Worm (Caenorhabditis elegans) whole organism, young adult: ENCODE data around the gene C40A11.3.

Source experiments
- F49E8.2 ChIP-seq: sonication (generic microtip); optimal IDR thresholded peaks from 3 replicates; lab custom pipeline; 2017; ENCODE audit warnings: missing genetic modification characterization, mild to moderate bottlenecking, missing compliant biosample characterization, antibody characterized with exemption, moderate library complexity; ENCODE audit not compliant: insufficient read depth
- Y95B8A.8 ChIP-seq: fragments of 200-800 bp; sonication (Bioruptor generic); IDR thresholded peaks from 2 replicates; pipeline ENCODE4 v1.3.6; 2022; ENCODE audit warnings: missing genetic modification reagents, missing genetic modification characterization, missing compliant biosample characterization
- him-1 ChIP-seq: sonication (generic microtip); optimal IDR thresholded peaks from 2 replicates; lab custom pipeline; 2016; ENCODE audit warnings: missing genotype, missing genetic modification reagents, missing genetic modification characterization, missing compliant biosample characterization
- hlh-12 ChIP-seq: sonication (generic microtip); optimal IDR thresholded peaks from 2 replicates; lab custom pipeline; 2016; ENCODE audit warnings: missing genetic modification characterization, missing compliant biosample characterization
- lin-26 ChIP-seq: fragments of 200-800 bp; sonication (Bioruptor generic); IDR thresholded peaks from 2 replicates; pipeline ENCODE4 v1.3.6; 2022; ENCODE audit warnings: missing genetic modification reagents, missing genetic modification characterization, missing compliant biosample characterization
- madf-8 ChIP-seq: fragments of 200-800 bp; sonication (Bioruptor generic); conservative IDR thresholded peaks from 2 replicates; pipeline ENCODE4 v1.3.6; 2022; ENCODE audit warnings: missing genetic modification reagents, missing genetic modification characterization, missing compliant biosample characterization
- nfya-1 ChIP-seq: sonication (generic microtip); optimal IDR thresholded peaks from 2 replicates; lab custom pipeline; 2017; ENCODE audit warnings: antibody characterized with exemption, missing compliant biosample characterization, missing genetic modification characterization, borderline replicate concordance; ENCODE audit not compliant: insufficient read depth
- snpc-4 ChIP-seq, 5 experiments: fragments of 150-350 bp in 1 of 5; sonication (generic microtip) in 4 of 5; optimal IDR thresholded peaks; 2 replicates each; lab custom pipeline; 2014 to 2018; ENCODE audit warnings: missing genetic modification characterization in 5 of 5, missing biosample characterization in 3 of 5, antibody characterized with exemption in 2 of 5, mild to moderate bottlenecking in 2 of 5, missing compliant biosample characterization in 2 of 5, missing genotype in 2 of 5, moderate library complexity in 2 of 5, missing genetic modification reagents in 1 of 5
- unc-62 ChIP-seq: fragments of 150-350 bp; optimal IDR thresholded peaks from 2 replicates; lab custom pipeline; 2014; ENCODE audit warnings: missing biosample characterization, missing genetic modification reagents, missing genetic modification characterization

DNA sequence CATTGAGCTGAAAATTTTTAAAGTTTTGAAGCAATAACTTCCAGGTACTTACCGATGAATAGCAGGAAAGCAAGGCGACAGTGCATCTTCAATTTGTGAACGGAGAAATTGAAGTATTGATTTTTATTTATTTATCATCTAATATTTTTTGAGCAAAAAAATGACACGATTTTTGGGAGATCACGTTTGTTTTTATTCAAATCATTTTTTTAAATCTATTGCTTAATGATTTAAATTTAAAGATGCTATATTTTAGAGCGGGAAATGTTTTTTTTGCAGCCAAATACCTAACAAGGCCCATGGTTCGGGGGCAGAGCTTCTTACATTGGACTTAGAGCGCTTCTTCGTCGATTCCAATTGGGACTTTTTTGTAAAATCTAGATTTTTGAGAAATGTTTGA lies 25.5 kb downstream of the C40A11.3 start, which contains the start of gene C33C12.4:
- TF ChIP-seq him-1 (tag; lab: Kevin White, UChicago) (no peak), hlh-12 (tag; lab: Kevin White, UChicago) (no peak), nfya-1 (no peak), lin-26 (GFP tag; lab: Robert Waterston, UW) (no peak), unc-62 (GFP tag; lab: Kevin White, UChicago) (no peak), snpc-4 (GFP tag; optimal IDR thresholded peaks at IDR 0.05; lab: Kevin White, UChicago) (no peak), snpc-4 (tag; optimal IDR thresholded peaks at IDR 0.05; lab: Kevin White, UChicago) (no peak), F49E8.2 (tag; lab: Kevin White, UChicago) (no peak), Y95B8A.8 (GFP tag; lab: Robert Waterston, UW) (no peak), madf-8 (GFP tag; lab: Robert Waterston, UW) (no peak)
